Worm (Caenorhabditis elegans) whole organism, L3 larva: Measurements from ENCODE around the gene F13B6.1.

Source experiments
- R02D3.7 ChIP-seq: fragments of 150-350 bp; optimal IDR thresholded peaks from 2 replicates; lab custom pipeline; 2014; ENCODE audit warnings: missing biosample characterization, missing genetic modification characterization
- aly-2 ChIP-seq: fragments of 150-350 bp; optimal IDR thresholded peaks from 2 replicates; lab custom pipeline; 2014; ENCODE audit warnings: missing biosample characterization, missing genetic modification characterization
- ama-1 ChIP-seq: fragments of 150-350 bp; optimal IDR thresholded peaks from 2 replicates; lab custom pipeline; 2018
- elt-2 ChIP-seq: sonication (generic microtip); optimal IDR thresholded peaks from 2 replicates; lab custom pipeline; 2016; ENCODE audit warnings: missing genetic modification reagents, mild to moderate bottlenecking, missing genetic modification characterization, missing compliant biosample characterization
- elt-3 ChIP-seq, 3 experiments: fragments of 150-350 bp in 1 of 3; sonication (generic microtip) in 2 of 3; optimal IDR thresholded peaks; 2 replicates in 2 of 3; 4 replicates in 1 of 3; lab custom pipeline; 2014 to 2017; ENCODE audit warnings: missing biosample characterization in 3 of 3, missing genetic modification characterization in 3 of 3
- lin-15B ChIP-seq: fragments of 150-350 bp; optimal IDR thresholded peaks from 2 replicates; lab custom pipeline; 2014; ENCODE audit warnings: missing biosample characterization, missing genetic modification characterization
- lin-39 ChIP-seq: fragments of 150-350 bp; optimal IDR thresholded peaks from 2 replicates; lab custom pipeline; 2018; ENCODE audit warnings: missing biosample characterization, missing genetic modification reagents, missing genetic modification characterization
- nhr-12 ChIP-seq: fragments of 150-350 bp; optimal IDR thresholded peaks from 2 replicates; lab custom pipeline; 2014; ENCODE audit warnings: missing biosample characterization, missing genetic modification characterization
- nhr-77 ChIP-seq: fragments of 150-350 bp; optimal IDR thresholded peaks from 2 replicates; lab custom pipeline; 2014; ENCODE audit warnings: missing biosample characterization, missing genetic modification characterization
- skn-1 ChIP-seq: fragments of 150-350 bp; optimal IDR thresholded peaks from 2 replicates; lab custom pipeline; 2014; ENCODE audit warnings: missing biosample characterization, missing genetic modification characterization
- ztf-11 ChIP-seq: fragments of 150-350 bp; optimal IDR thresholded peaks from 2 replicates; lab custom pipeline; 2014; ENCODE audit warnings: missing biosample characterization, missing genetic modification characterization
- ztf-4 ChIP-seq: fragments of 150-350 bp; optimal IDR thresholded peaks from 2 replicates; lab custom pipeline; 2014; ENCODE audit warnings: missing biosample characterization, missing genetic modification characterization

DNA sequence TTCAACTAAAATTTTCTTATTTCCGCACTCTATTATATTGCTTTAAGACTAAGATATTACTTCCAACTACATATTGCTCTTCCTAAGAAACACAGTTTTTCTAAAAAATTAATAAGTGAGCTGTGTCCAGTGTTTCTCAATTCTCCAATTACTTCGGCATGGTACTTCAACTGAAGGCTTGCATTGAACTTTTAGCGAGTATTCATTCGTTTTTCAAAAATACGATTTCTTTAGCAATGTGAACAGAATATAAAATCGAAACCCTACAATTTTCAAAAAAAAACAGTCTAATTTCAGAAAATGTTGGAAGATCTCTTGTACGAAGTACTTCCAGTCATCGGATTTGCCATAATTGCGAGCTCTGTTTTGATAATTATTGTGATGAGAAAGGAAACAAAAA lies 35.4 kb upstream of the F13B6.1 start, which contains the start of gene srtx-1:
- TF ChIP-seq skn-1 (tag; lab: Kevin White, UChicago) (no peak), lin-39 (tag; lab: Kevin White, UChicago) (no peak), nhr-12 (tag; lab: Kevin White, UChicago) (no peak), ama-1 (no peak), elt-2 (tag; lab: Kevin White, UChicago) (no peak), R02D3.7 (no peak), lin-15B (no peak), aly-2 (no peak), ztf-11 (tag; lab: Kevin White, UChicago) (no peak), nhr-77 (no peak), elt-3 (tag; optimal IDR thresholded peaks at IDR 0.05; lab: Kevin White, UChicago) (no peak), ztf-4 (tag; lab: Kevin White, UChicago) (no peak)
